Worm (Caenorhabditis elegans) whole organism, L1 larva: ENCODE results near the gene lgc-41.

Source experiments
- F16B12.6 ChIP-seq: fragments of 150-350 bp; optimal IDR thresholded peaks from 2 replicates; lab custom pipeline; 2014; ENCODE audit warnings: missing biosample characterization, missing genetic modification characterization
- aha-1 ChIP-seq: fragments of 150-350 bp; optimal IDR thresholded peaks from 2 replicates; lab custom pipeline; 2014; ENCODE audit warnings: missing biosample characterization, missing genetic modification characterization
- blmp-1 ChIP-seq: fragments of 150-350 bp; optimal IDR thresholded peaks from 2 replicates; lab custom pipeline; 2014; ENCODE audit warnings: missing biosample characterization, missing genetic modification characterization
- egl-27 ChIP-seq, 2 experiments: fragments of 150-350 bp in 1 of 2; sonication (generic microtip); optimal IDR thresholded peaks; 3 replicates each; lab custom pipeline; 2017 to 2018; ENCODE audit warnings: missing biosample characterization in 2 of 2, missing genetic modification characterization in 2 of 2, missing genetic modification reagents in 2 of 2
- ets-5 ChIP-seq: fragments of 200-800 bp; sonication (Bioruptor generic); IDR thresholded peaks from 2 replicates; pipeline ENCODE4 v1.3.6; 2022; ENCODE audit warnings: missing genetic modification characterization, missing compliant biosample characterization
- fkh-10 ChIP-seq: sonication (generic microtip); optimal IDR thresholded peaks from 2 replicates; lab custom pipeline; 2017; ENCODE audit warnings: missing biosample characterization, missing genetic modification reagents, missing genetic modification characterization
- lin-13 ChIP-seq: fragments of 150-350 bp; optimal IDR thresholded peaks from 2 replicates; lab custom pipeline; 2014; ENCODE audit warnings: missing biosample characterization, missing genetic modification reagents, missing genetic modification characterization
- lin-15B ChIP-seq: fragments of 150-350 bp; sonication (generic microtip); optimal IDR thresholded peaks from 3 replicates; lab custom pipeline; 2014; ENCODE audit warnings: missing biosample characterization, missing genetic modification characterization
- nhr-28 ChIP-seq: fragments of 150-350 bp; optimal IDR thresholded peaks from 2 replicates; lab custom pipeline; 2014; ENCODE audit warnings: missing biosample characterization, missing genetic modification characterization
- pqm-1 ChIP-seq: sonication (generic microtip); optimal IDR thresholded peaks from 3 replicates; lab custom pipeline; 2017; ENCODE audit warnings: missing biosample characterization, missing genetic modification characterization
- rnt-1 ChIP-seq: sonication (generic microtip); optimal IDR thresholded peaks from 2 replicates; lab custom pipeline; 2016; ENCODE audit warnings: mild to moderate bottlenecking, missing genetic modification characterization, moderate library complexity, missing compliant biosample characterization
- skn-1 ChIP-seq: fragments of 150-350 bp; optimal IDR thresholded peaks from 2 replicates; lab custom pipeline; 2014; ENCODE audit warnings: missing biosample characterization, missing genetic modification characterization
- sptf-1 ChIP-seq: fragments of 150-350 bp; optimal IDR thresholded peaks from 2 replicates; lab custom pipeline; 2014; ENCODE audit warnings: missing biosample characterization, missing genetic modification characterization

DNA sequence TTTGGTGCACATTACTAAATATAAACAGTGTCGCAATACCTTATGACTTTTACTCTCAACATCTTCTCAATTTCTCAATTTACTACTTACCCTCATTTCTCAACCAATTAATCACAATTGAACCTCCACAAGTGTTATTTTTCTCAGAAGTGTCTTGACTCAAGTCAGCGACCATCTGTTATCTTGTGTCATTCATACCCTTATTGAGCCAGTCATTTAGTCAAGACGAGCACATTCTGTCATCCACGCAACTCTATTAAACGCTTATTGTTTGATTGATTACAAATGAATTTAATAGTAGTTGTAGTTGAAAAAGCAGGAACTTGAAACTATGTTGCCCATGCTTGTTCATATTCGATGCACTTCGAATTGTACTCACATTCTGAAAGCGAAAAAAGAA lies 49.3 kb downstream of the lgc-41 start:
- TF ChIP-seq fkh-10 (GFP tag; lab: Kevin White, UChicago): no peak
- no peak for TF ChIP-seq F16B12.6
- no peak for TF ChIP-seq aha-1
- no peak for TF ChIP-seq lin-15B (tag; lab: Kevin White, UChicago)
- no peak for TF ChIP-seq skn-1
- no peak for TF ChIP-seq blmp-1
- TF ChIP-seq rnt-1 (tag; lab: Kevin White, UChicago): no peak
- no peak for TF ChIP-seq lin-13
- no peak for TF ChIP-seq nhr-28 (tag; lab: Kevin White, UChicago)
- no peak for TF ChIP-seq egl-27 (tag; optimal IDR thresholded peaks at IDR 0.05; lab: Kevin White, UChicago)
- TF ChIP-seq ets-5 (GFP tag; lab: Robert Waterston, UW): no peak
- no peak for TF ChIP-seq sptf-1 (tag; lab: Kevin White, UChicago)
- TF ChIP-seq pqm-1: no peak
